Worm (Caenorhabditis elegans) whole organism, late embryonic: ENCODE data around the gene ZK512.8.

Experiments used
- C08G9.2 ChIP-seq: sonication (generic microtip); optimal IDR thresholded peaks from 2 replicates; lab custom pipeline; 2016; ENCODE audit warnings: mild to moderate bottlenecking, missing genetic modification characterization, moderate library complexity, missing compliant biosample characterization
- C38D4.7 ChIP-seq: fragments of 200-800 bp; sonication (Bioruptor generic); optimal IDR thresholded peaks from 2 replicates; lab custom pipeline; 2018; ENCODE audit warnings: mild to moderate bottlenecking, missing genetic modification characterization, moderate library complexity, missing compliant biosample characterization
- F13H6.1 ChIP-seq: sonication (generic microtip); optimal IDR thresholded peaks from 2 replicates; lab custom pipeline; 2016; ENCODE audit warnings: missing genetic modification characterization, missing compliant biosample characterization
- K02D7.2 ChIP-seq: sonication (generic microtip); optimal IDR thresholded peaks from 2 replicates; lab custom pipeline; 2017; ENCODE audit warnings: mild to moderate bottlenecking, missing genetic modification characterization, missing compliant biosample characterization
- K09A11.1 ChIP-seq: sonication (generic microtip); optimal IDR thresholded peaks from 2 replicates; lab custom pipeline; 2017; ENCODE audit warnings: antibody characterized with exemption, mild to moderate bottlenecking, missing genetic modification characterization, missing compliant biosample characterization; ENCODE audit not compliant: insufficient read depth
- ceh-2 ChIP-seq: sonication (generic microtip); optimal IDR thresholded peaks from 2 replicates; lab custom pipeline; 2016; ENCODE audit warnings: missing genotype, missing genetic modification characterization, missing compliant biosample characterization
- ceh-22 ChIP-seq: sonication (generic microtip); optimal IDR thresholded peaks from 2 replicates; lab custom pipeline; 2017; ENCODE audit warnings: missing biosample characterization, missing genetic modification characterization
- ceh-24 ChIP-seq: sonication (generic microtip); optimal IDR thresholded peaks from 2 replicates; lab custom pipeline; 2016; ENCODE audit warnings: mild to moderate bottlenecking, missing genetic modification characterization, missing compliant biosample characterization
- ceh-30 ChIP-seq: fragments of 150-350 bp; optimal IDR thresholded peaks from 2 replicates; lab custom pipeline; 2014; ENCODE audit warnings: missing biosample characterization, missing genetic modification characterization
- ceh-34 ChIP-seq: sonication (generic microtip); optimal IDR thresholded peaks from 2 replicates; lab custom pipeline; 2016; ENCODE audit warnings: mild to moderate bottlenecking, missing genetic modification characterization, missing compliant biosample characterization
- ceh-45 ChIP-seq: fragments of 200-800 bp; sonication (Bioruptor generic); IDR thresholded peaks from 2 replicates; pipeline ENCODE4 v1.3.6; 2022; ENCODE audit warnings: missing genetic modification reagents, missing genetic modification characterization, missing compliant biosample characterization
- ceh-48 ChIP-seq: sonication (generic microtip); optimal IDR thresholded peaks from 2 replicates; lab custom pipeline; 2016; ENCODE audit warnings: missing genetic modification characterization, inconsistent platforms, missing compliant biosample characterization
- ceh-9 ChIP-seq: sonication (generic microtip); optimal IDR thresholded peaks from 2 replicates; lab custom pipeline; 2016; ENCODE audit warnings: mild to moderate bottlenecking, missing genetic modification characterization, inconsistent platforms, missing compliant biosample characterization
- che-1 ChIP-seq: sonication (generic microtip); optimal IDR thresholded peaks from 2 replicates; lab custom pipeline; 2016; ENCODE audit warnings: mild to moderate bottlenecking, missing genetic modification characterization, missing compliant biosample characterization
- dmd-4 ChIP-seq: sonication (generic microtip); optimal IDR thresholded peaks from 2 replicates; lab custom pipeline; 2016; ENCODE audit warnings: borderline replicate concordance, missing genetic modification characterization, missing compliant biosample characterization
- dve-1 ChIP-seq: sonication (generic microtip); optimal IDR thresholded peaks from 2 replicates; lab custom pipeline; 2017; ENCODE audit warnings: antibody characterized with exemption, mild to moderate bottlenecking, missing genetic modification characterization, missing compliant biosample characterization
- elt-2 ChIP-seq: sonication (generic microtip); optimal IDR thresholded peaks from 2 replicates; lab custom pipeline; 2016; ENCODE audit warnings: missing genetic modification reagents, missing genetic modification characterization, missing compliant biosample characterization
- elt-4 ChIP-seq: sonication (generic microtip); optimal IDR thresholded peaks from 2 replicates; lab custom pipeline; 2016; ENCODE audit warnings: missing genetic modification characterization, missing compliant biosample characterization
- fkh-10 ChIP-seq: fragments of 150-350 bp; optimal IDR thresholded peaks from 2 replicates; lab custom pipeline; 2014; ENCODE audit warnings: missing biosample characterization, missing genetic modification reagents, missing genetic modification characterization
- fkh-6 ChIP-seq: sonication (generic microtip); optimal IDR thresholded peaks from 2 replicates; lab custom pipeline; 2016; ENCODE audit warnings: missing genetic modification characterization, missing compliant biosample characterization
- gmeb-2 ChIP-seq: sonication (generic microtip); optimal IDR thresholded peaks from 2 replicates; lab custom pipeline; 2016; ENCODE audit warnings: missing genetic modification characterization, inconsistent platforms, missing compliant biosample characterization
- hlh-6 ChIP-seq: sonication (generic microtip); optimal IDR thresholded peaks from 2 replicates; lab custom pipeline; 2016; ENCODE audit warnings: missing genotype, missing genetic modification characterization, missing compliant biosample characterization
- nfya-1 ChIP-seq: sonication (generic microtip); optimal IDR thresholded peaks from 2 replicates; lab custom pipeline; 2017; ENCODE audit warnings: missing genetic modification characterization, mild to moderate bottlenecking, missing compliant biosample characterization, antibody characterized with exemption, moderate library complexity
- nhr-232 ChIP-seq: sonication (generic microtip); optimal IDR thresholded peaks from 2 replicates; lab custom pipeline; 2016; ENCODE audit warnings: missing genetic modification characterization, missing compliant biosample characterization
- npax-4 ChIP-seq: sonication (generic microtip); optimal IDR thresholded peaks from 2 replicates; lab custom pipeline; 2016; ENCODE audit warnings: missing genetic modification characterization, missing compliant biosample characterization
- pha-4 ChIP-seq: fragments of 150-350 bp; optimal IDR thresholded peaks from 2 replicates; lab custom pipeline; 2018; ENCODE audit warnings: missing biosample characterization, missing genetic modification reagents, missing genetic modification characterization
- pqm-1 ChIP-seq: sonication (generic microtip); optimal IDR thresholded peaks from 2 replicates; lab custom pipeline; 2016; ENCODE audit warnings: missing genetic modification characterization, missing compliant biosample characterization
- pros-1 ChIP-seq: fragments of 150-350 bp; optimal IDR thresholded peaks from 2 replicates; lab custom pipeline; 2014; ENCODE audit warnings: missing biosample characterization, missing genetic modification reagents, missing genetic modification characterization
- rnt-1 ChIP-seq: sonication (generic microtip); optimal IDR thresholded peaks from 2 replicates; lab custom pipeline; 2016; ENCODE audit warnings: missing genetic modification characterization, missing compliant biosample characterization
- sdc-2 ChIP-seq: sonication (generic microtip); optimal IDR thresholded peaks from 2 replicates; lab custom pipeline; 2016; ENCODE audit warnings: missing genotype, missing genetic modification characterization, missing compliant biosample characterization
- sox-2 ChIP-seq: fragments of 200-800 bp; sonication (Bioruptor generic); IDR thresholded peaks from 2 replicates; pipeline ENCODE4 v1.3.6; 2022; ENCODE audit warnings: missing genetic modification reagents, missing genetic modification characterization, missing compliant biosample characterization
- tbx-2 ChIP-seq: sonication (generic microtip); optimal IDR thresholded peaks from 2 replicates; lab custom pipeline; 2016; ENCODE audit warnings: missing genetic modification characterization, missing compliant biosample characterization
- unc-3 ChIP-seq, 2 experiments: fragments of 200-800 bp in 1 of 2; sonication (Bioruptor generic) in 1 of 2; sonication (generic microtip) in 1 of 2; conservative IDR thresholded peaks in 1 of 2; optimal IDR thresholded peaks in 1 of 2; 2 replicates each; pipeline versions ENCODE4 v1.3.6 to Lab custom; 2016 to 2022; ENCODE audit warnings: missing compliant biosample characterization in 2 of 2, missing genetic modification characterization in 2 of 2, missing genetic modification reagents in 1 of 2

ZK512.8 gene

ce11 chrIII:9114649-9115048 lies 31.2 kb upstream of the ZK512.8 start, which contains the start of gene ZK512.1:
Gene ZK512.1, plus strand, starts transcription at chrIII:9114949.
- TF ChIP-seq ceh-34 = peak; percentile 3
- TF ChIP-seq ceh-45 = no peak
- TF ChIP-seq tbx-2 (tag; lab: Kevin White, UChicago) = peak; percentile 37
- TF ChIP-seq pros-1 = no peak
- peak; percentile 0 for TF ChIP-seq sdc-2 (tag; lab: Kevin White, UChicago)
- no peak for TF ChIP-seq C38D4.7 (GFP tag; lab: Kevin White, UChicago)
- peak; percentile 38 for TF ChIP-seq ceh-2 (tag; lab: Kevin White, UChicago)
- TF ChIP-seq, all 69 proteins: peak for 4

ce11 chrIII:9115745-9116144 lies 30.1 kb upstream of the ZK512.8 start:
- TF ChIP-seq rnt-1 (tag; lab: Kevin White, UChicago) = no peak
- TF ChIP-seq C38D4.7 (GFP tag; lab: Kevin White, UChicago) = no peak
- TF ChIP-seq C08G9.2 = no peak
- TF ChIP-seq ceh-22 (tag; lab: Kevin White, UChicago) = no peak
- TF ChIP-seq K02D7.2 (tag; lab: Kevin White, UChicago) = no peak
- TF ChIP-seq ceh-24 (tag; lab: Kevin White, UChicago) = no peak
- no peak for TF ChIP-seq K09A11.1
- no peak for TF ChIP-seq fkh-10 (GFP tag; lab: Kevin White, UChicago)

- no peak for TF ChIP-seq unc-3 (GFP tag; conservative IDR thresholded peaks at IDR 0.05; lab: Robert Waterston, UW)
- TF ChIP-seq unc-3 (tag; optimal IDR thresholded peaks at IDR 0.05; lab: Kevin White, UChicago) = no peak
- TF ChIP-seq gmeb-2 (tag; lab: Kevin White, UChicago) = no peak
- no peak for TF ChIP-seq elt-4 (tag; lab: Kevin White, UChicago)
- no peak for TF ChIP-seq rnt-1 (tag; lab: Kevin White, UChicago)
- TF ChIP-seq sox-2 = no peak
- no peak for TF ChIP-seq pqm-1
- no peak for TF ChIP-seq hlh-6 (tag; lab: Kevin White, UChicago)
- TF ChIP-seq, all 69 proteins: peak for 0
Observed at ce11 chrIII:9118314-9118850, 27.5 kb upstream of the ZK512.8 start, which contains the start of gene grl-11. Gene grl-11, minus strand, starts transcription at chrIII:9118364.

- no peak for TF ChIP-seq C08G9.2
- TF ChIP-seq fkh-6 (tag; lab: Kevin White, UChicago) = no peak
- TF ChIP-seq che-1 (tag; lab: Kevin White, UChicago) = no peak
- no peak for TF ChIP-seq sox-2
- no peak for TF ChIP-seq ceh-2 (tag; lab: Kevin White, UChicago)
- no peak for TF ChIP-seq nfya-1 (tag; lab: Kevin White, UChicago)
- no peak for TF ChIP-seq pha-4 (tag; lab: Kevin White, UChicago)
- no peak for TF ChIP-seq npax-4 (tag; lab: Kevin White, UChicago)
- TF ChIP-seq pros-1 = no peak
- no peak for TF ChIP-seq dve-1 (tag; lab: Kevin White, UChicago)
- TF ChIP-seq dmd-4 (tag; lab: Kevin White, UChicago) = no peak
- TF ChIP-seq ceh-30 (tag; lab: Kevin White, UChicago) = no peak
- no peak for TF ChIP-seq ceh-48 (tag; lab: Kevin White, UChicago)
- TF ChIP-seq F13H6.1 (tag; lab: Kevin White, UChicago) = no peak
- no peak for TF ChIP-seq elt-2 (tag; lab: Kevin White, UChicago)
- TF ChIP-seq nhr-232 (tag; lab: Kevin White, UChicago) = no peak
- TF ChIP-seq ceh-9 (tag; lab: Kevin White, UChicago) = no peak
- no peak for TF ChIP-seq ceh-22 (tag; lab: Kevin White, UChicago)
Observed at ce11 chrIII:9118921-9119606, 26.8 kb upstream of the ZK512.8 start, which contains the start of gene ced-11. Gene ced-11, plus strand, starts transcription at chrIII:9119556.
